Fruit fly (Drosophila melanogaster) S2 (cell line): ENCODE measurements around the gene mei-41.
A peak's percentile ranks its signal among the peaks of the same experiment; 100 is the strongest.

Source experiments
- CG8478 ChIP-seq: fragments of >200 bp; optimal IDR thresholded peaks from 2 replicates; lab custom pipeline; 2018
- CTCF ChIP-seq, 2 experiments: fragments of >200 bp; optimal IDR thresholded peaks; 2 replicates each; lab custom pipeline; 2018

The mei-41 gene

DNA sequence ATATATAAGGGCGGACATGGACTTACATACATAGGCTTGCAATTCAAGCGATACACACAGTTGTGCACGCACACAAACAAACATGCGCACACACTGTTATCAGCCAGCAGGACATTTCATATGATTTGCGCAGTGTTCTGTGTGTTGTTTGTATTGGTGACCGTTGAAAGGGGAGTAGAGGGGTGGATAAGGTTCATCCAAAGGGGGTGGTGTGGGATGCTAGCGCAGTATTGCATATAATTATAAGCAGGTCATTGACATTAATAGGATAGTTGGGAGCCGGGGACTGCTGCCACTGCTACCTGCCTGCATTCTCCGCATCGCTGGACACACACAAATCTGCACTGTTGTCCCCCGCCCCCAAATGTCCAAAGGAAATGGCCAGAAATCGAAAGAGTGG is 37.0 kb downstream of the mei-41 start:
- TF ChIP-seq CTCF (optimal IDR thresholded peaks at IDR 0.05; lab: Kevin White, UChicago) (no peak), CG8478 (lab: Kevin White, UChicago) (no peak)

DNA sequence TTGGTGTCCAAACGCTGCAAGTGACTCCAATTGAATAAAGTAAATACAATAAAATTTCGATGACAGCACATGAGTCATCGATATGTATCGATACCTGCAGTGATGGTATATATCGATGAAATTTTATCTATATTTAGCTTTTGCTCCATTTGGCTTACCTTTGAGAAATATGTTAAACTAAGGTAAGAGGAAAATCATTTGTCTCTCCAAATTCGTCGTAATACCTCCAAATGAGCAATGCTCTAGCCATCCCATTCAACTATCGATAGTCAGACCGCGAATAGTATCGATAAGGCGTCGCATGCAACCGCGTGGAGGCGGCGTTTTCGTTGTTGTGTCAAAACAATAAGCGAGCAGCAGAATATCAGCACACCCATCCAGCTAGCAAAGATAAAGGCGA is 49.7 kb downstream of the mei-41 start, which contains the start of the genes Cdc50 and rngo:
Gene Cdc50 (minus strand): TSS at position 52 of the 400 bp plus-strand sequence.
Gene rngo (plus strand): TSS at position 189 of the 400 bp plus-strand sequence.
- TF ChIP-seq CG8478 (lab: Kevin White, UChicago) = no peak
- TF ChIP-seq CTCF (optimal IDR thresholded peaks at IDR 0.05; lab: Kevin White, UChicago) = no peak

DNA sequence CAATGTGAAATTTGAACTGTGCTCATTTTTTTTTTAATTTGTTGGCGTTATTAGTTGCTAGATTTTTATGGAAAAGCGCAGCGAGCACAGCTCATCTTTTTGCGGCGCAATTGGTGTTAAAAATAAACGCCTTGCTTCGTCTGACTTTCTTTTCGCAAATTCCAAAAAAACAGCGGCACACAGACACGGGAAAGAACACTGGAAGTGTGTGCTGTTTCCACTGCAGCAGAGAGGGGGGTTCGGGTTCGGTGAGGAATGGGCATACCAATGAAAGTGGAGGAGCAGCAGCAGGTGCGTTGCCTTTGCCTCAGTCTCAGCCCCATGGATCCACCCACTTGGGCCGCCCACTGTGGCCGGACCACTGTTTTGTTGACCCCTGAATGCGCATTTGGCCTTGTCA is 50.9 kb downstream of the mei-41 start:
- no peak for TF ChIP-seq CG8478 (lab: Kevin White, UChicago)
- TF ChIP-seq CTCF (optimal IDR thresholded peaks at IDR 0.05; lab: Kevin White, UChicago) = no peak

DNA sequence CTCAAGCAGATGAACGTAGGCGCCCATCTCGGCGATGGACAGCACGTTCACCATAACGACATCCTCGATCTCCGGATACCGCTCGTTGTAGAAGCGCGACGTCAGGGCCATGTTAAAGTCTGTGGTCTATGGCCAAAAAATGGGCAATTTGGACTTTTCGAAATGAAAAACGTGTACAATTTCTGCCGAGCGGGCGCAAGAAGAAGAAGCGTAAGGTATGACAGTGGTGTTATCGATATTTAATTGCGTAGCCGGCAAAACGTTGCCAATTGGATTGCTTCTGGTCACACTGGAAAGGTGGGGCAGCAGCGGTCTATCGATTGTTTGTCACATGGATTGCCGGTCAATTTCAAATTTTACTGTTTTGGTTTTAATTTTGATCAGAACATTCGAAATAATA is 55.3 kb downstream of the mei-41 start, which contains the start of gene eIF2alpha:
Gene eIF2alpha (minus strand): TSS at position 225 of the 400 bp plus-strand sequence.
- TF ChIP-seq CTCF (optimal IDR thresholded peaks at IDR 0.05; lab: Kevin White, UChicago) (peak; percentile 10 to 13), CG8478 (lab: Kevin White, UChicago) (no peak)

DNA sequence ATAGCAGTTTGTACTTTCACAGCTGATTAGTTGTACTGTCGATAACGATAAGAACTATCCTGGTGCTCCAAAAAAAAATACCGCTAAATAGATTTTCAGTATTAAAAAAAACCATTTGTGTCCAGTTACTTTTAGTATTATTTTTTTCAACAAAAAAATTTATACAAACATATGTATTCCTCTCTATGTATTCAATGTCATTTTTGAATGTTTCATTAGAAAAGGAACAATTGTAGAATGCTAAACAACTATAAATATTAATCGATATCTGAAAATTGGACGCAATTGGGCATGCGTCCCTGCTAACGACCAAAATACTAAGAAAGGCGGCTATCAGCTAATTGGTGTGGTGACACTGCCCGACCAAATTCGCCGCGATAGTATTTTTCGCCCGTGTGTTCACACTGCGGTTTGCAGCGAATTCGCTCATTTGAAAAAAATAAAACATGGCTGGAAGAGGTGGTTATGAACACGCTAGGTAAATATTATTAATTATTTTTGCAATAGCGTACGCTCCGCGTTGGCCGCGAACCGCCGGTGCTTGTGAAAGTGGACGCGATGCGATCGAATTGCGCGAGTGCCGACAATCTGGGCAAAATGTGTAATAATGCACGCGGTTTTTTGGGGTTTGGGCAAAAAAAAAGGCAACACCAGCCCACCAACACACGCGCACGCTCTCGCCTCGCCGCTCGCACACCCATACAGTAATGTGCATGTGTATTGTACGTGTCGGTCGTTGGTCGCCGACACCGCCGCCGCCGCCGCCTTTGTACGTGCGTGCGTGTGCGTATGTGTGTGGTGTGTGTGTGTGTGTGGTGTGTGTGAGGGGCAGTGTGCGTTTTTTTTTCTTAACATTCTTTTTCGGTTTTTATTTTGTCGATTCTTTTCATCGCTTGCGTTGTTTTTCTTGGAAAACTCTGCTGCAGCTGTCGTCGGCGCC is 57.0 kb downstream of the mei-41 start, which contains the start of the genes CG34015 and eIF4H1:
Gene CG34015 (minus strand): TSS at position 51 of the 940 bp plus-strand sequence.
Gene eIF4H1 (plus strand): TSS at position 414 of the 940 bp plus-strand sequence.
- TF ChIP-seq CTCF (optimal IDR thresholded peaks at IDR 0.05; lab: Kevin White, UChicago) = no peak
- TF ChIP-seq CG8478 (lab: Kevin White, UChicago) = no peak

DNA sequence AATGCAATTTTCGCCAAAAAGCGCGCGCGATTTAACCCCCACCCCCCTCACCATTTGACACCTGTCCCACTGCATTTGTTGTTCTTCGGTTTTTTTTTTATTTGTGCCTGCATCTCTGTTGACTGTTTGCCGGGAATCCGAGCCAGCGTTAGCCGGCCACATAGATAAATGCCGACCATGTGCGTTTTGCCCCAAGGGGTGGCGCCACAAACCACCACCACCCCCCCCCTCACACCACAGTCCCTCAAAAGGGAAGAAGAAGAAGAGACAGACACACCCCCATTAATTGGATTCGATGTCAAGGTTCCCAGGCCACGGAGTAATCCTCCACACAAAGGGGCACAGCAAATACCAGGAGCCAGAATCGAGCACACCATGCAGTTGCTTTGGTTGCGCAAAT is 57.8 kb downstream of the mei-41 start:
- TF ChIP-seq CTCF (optimal IDR thresholded peaks at IDR 0.05; lab: Kevin White, UChicago) = no peak
- TF ChIP-seq CG8478 (lab: Kevin White, UChicago) = no peak
